Fruit fly (Drosophila melanogaster): Measurements from ENCODE around the gene CG7910.
A peak's percentile ranks its signal among the peaks of the same experiment; 100 is the strongest.

CG7910 gene

dm6 chr3R:8086952-8087351 lies at the start of gene CG7910:
Gene CG7910 (plus strand): TSS chr3R:8087252.
- TF ChIP-seq CG11294 (GFP tag; IDR thresholded peaks at IDR 0.05), result no peak
- TF ChIP-seq Hr4 (GFP tag; optimal IDR thresholded peaks at IDR 0.05), result no peak

dm6 chr3R:8037896-8038295 lies 49.2 kb upstream of the CG7910 start:
- TF ChIP-seq topi (GFP tag; optimal IDR thresholded peaks at IDR 0.05) (peak; percentile 58), CG8119 (GFP tag; IDR thresholded peaks at IDR 0.05) (peak; percentile 88), CG8632 (GFP tag; optimal IDR thresholded peaks at IDR 0.05) (peak; percentile 50), Sox14 (GFP tag; optimal IDR thresholded peaks at IDR 0.05) (peak; percentile 38), fd59A (GFP tag; optimal IDR thresholded peaks at IDR 0.05) (no peak), lz (GFP tag; optimal IDR thresholded peaks at IDR 0.05) (peak; percentile 48), CG16779 (tag; optimal IDR thresholded peaks at IDR 0.05) (no peak), Hr39 (GFP tag; optimal IDR thresholded peaks at IDR 0.05) (peak; percentile 31), Ets96B (tag; optimal IDR thresholded peaks at IDR 0.05) (peak; percentile 53), eg (GFP tag; IDR thresholded peaks at IDR 0.05) (peak; percentile 92), Smox (GFP tag; optimal IDR thresholded peaks at IDR 0.05) (peak; percentile 28), CG6854 (GFP tag; optimal IDR thresholded peaks at IDR 0.05) (no peak), Eip93F (GFP tag; optimal IDR thresholded peaks at IDR 0.05) (no peak), CG3032 (tag; optimal IDR thresholded peaks at IDR 0.05) (peak; percentile 46), Ets21C (GFP tag; optimal IDR thresholded peaks at IDR 0.05) (peak; percentile 13), Lpt (GFP tag; optimal IDR thresholded peaks at IDR 0.05) (peak; percentile 39), CG6163 (GFP tag; IDR thresholded peaks at IDR 0.05) (peak; percentile 90), Met (GFP tag; optimal IDR thresholded peaks at IDR 0.05) (peak; percentile 49), Eip78C (GFP tag) (peak; percentile 90), ss (GFP tag; optimal IDR thresholded peaks at IDR 0.05) (no peak), svp (GFP tag) (peak; percentile 89), CG8319 (GFP tag; optimal IDR thresholded peaks at IDR 0.05) (peak; percentile 54), CG34406 (GFP tag; optimal IDR thresholded peaks at IDR 0.05) (peak; percentile 50), fd85E (GFP tag; optimal IDR thresholded peaks at IDR 0.05) (no peak), CG11294 (GFP tag; IDR thresholded peaks at IDR 0.05) (peak; percentile 64), CG1621 (tag; optimal IDR thresholded peaks at IDR 0.05) (no peak), acj6 (GFP tag; optimal IDR thresholded peaks at IDR 0.05) (peak; percentile 54), Gug (GFP tag; IDR thresholded peaks at IDR 0.05) (peak; percentile 79), Hr4 (GFP tag; optimal IDR thresholded peaks at IDR 0.05) (peak; percentile 86), dsx (GFP tag; optimal IDR thresholded peaks at IDR 0.05; ENCODE audit: poor library complexity, severe bottlenecking) (peak; percentile 19), vri (GFP tag; optimal IDR thresholded peaks at IDR 0.05) (no peak), CG11762 (GFP tag; optimal IDR thresholded peaks at IDR 0.05; ENCODE audit: insufficient read depth) (peak; percentile 55), CG4318 (GFP tag; optimal IDR thresholded peaks at IDR 0.05) (peak; percentile 71), CG32006 (GFP tag; optimal IDR thresholded peaks at IDR 0.05) (peak; percentile 84), CG6808 (GFP tag; optimal IDR thresholded peaks at IDR 0.05) (peak; percentile 46), CG6792 (GFP tag; optimal IDR thresholded peaks at IDR 0.05) (peak; percentile 61), Sox102F (GFP tag; optimal IDR thresholded peaks at IDR 0.05) (peak; percentile 51), CG10669 (GFP tag; optimal IDR thresholded peaks at IDR 0.05) (peak; percentile 61), spab (GFP tag; optimal IDR thresholded peaks at IDR 0.05) (peak; percentile 21), pdm3 (GFP tag; optimal IDR thresholded peaks at IDR 0.05) (peak; percentile 56), CG10631 (GFP tag; optimal IDR thresholded peaks at IDR 0.05) (peak; percentile 54), cyc (GFP tag; optimal IDR thresholded peaks at IDR 0.05) (peak; percentile 55), Eip75B (GFP tag; optimal IDR thresholded peaks at IDR 0.05) (peak; percentile 58), CG6276 (GFP tag; optimal IDR thresholded peaks at IDR 0.05) (peak; percentile 78), dac (GFP tag; optimal IDR thresholded peaks at IDR 0.05) (peak; percentile 69), CG7368 (GFP tag; optimal IDR thresholded peaks at IDR 0.05) (peak; percentile 63), Sox15 (GFP tag; optimal IDR thresholded peaks at IDR 0.05) (no peak), CG9139 (GFP tag; optimal IDR thresholded peaks at IDR 0.05) (no peak), CG11902 (GFP tag; optimal IDR thresholded peaks at IDR 0.05) (peak; percentile 47), CG3919 (GFP tag; optimal IDR thresholded peaks at IDR 0.05) (peak; percentile 83)
